Worm (Caenorhabditis elegans): ENCODE measurements around the gene K02E11.4.
"Not testable (repeated sequence)": the region's sequence is repeated elsewhere in the genome, so short reads cannot be mapped to it uniquely, and the experiment has no call there.

DNA sequence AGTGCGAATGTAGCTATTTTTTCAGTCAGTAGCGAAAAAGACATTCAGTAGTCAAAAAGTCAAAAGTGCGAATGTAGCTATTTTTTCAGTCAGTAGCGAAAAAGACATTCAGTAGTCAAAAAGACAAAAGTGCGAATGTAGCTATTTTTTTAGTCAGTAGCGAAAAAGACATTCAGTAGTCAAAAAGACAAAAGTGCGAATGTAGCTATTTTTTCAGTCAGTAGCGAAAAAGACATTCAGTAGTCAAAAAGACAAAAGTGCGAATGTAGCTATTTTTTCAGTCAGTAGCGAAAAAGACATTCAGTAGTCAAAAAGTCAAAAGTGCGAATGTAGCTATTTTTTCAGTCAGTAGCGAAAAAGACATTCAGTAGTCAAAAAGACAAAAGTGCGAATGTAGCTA lies 42.7 kb downstream of the K02E11.4 start, which contains the start of gene T16A9.3:
- TF ChIP-seq nhr-11 (tag; optimal IDR thresholded peaks at IDR 0.05); ztf-4 (tag; optimal IDR thresholded peaks at IDR 0.05); zag-1 (tag; optimal IDR thresholded peaks at IDR 0.05); ama-1 (optimal IDR thresholded peaks at IDR 0.05); blmp-1 (tag; optimal IDR thresholded peaks at IDR 0.05; ENCODE audit: insufficient read depth); R02D3.7 (tag; optimal IDR thresholded peaks at IDR 0.05); egl-27 (tag; optimal IDR thresholded peaks at IDR 0.05); ztf-11 (tag; optimal IDR thresholded peaks at IDR 0.05); mbf-1 (tag; optimal IDR thresholded peaks at IDR 0.05); nhr-129 (tag; optimal IDR thresholded peaks at IDR 0.05); skn-1 (tag; optimal IDR thresholded peaks at IDR 0.05); ceh-82 (tag; optimal IDR thresholded peaks at IDR 0.05); lin-39 (tag; optimal IDR thresholded peaks at IDR 0.05): not testable (repeated sequence)
